Worm (Caenorhabditis elegans) whole organism, L4/young adult: ENCODE data around the gene nhr-183.

Source experiments
- W03F9.2 ChIP-seq: fragments of 150-350 bp; optimal IDR thresholded peaks from 2 replicates; lab custom pipeline; 2014; ENCODE audit warnings: missing biosample characterization, missing genetic modification characterization
- him-1 ChIP-seq: sonication (generic microtip); optimal IDR thresholded peaks from 2 replicates; lab custom pipeline; 2016; ENCODE audit warnings: missing genotype, missing genetic modification reagents, missing genetic modification characterization, missing compliant biosample characterization

- no peak for TF ChIP-seq him-1 (tag; lab: Kevin White, UChicago)
- no peak for TF ChIP-seq W03F9.2 (tag; lab: Kevin White, UChicago)
Observed at ce11 chrV:2233177-2233576, 31.3 kb downstream of the nhr-183 start, which contains the start of gene nhr-96.
